Fruit fly (Drosophila melanogaster): ENCODE data around the gene CG42658.

dm6 chr2L:2284863-2285262 is 2.8 kb downstream of the CG42658 start, which contains the start of gene CG4271:
- TF ChIP-seq CG15710 (tag; optimal IDR thresholded peaks at IDR 0.05) (no peak), D1 (tag; optimal IDR thresholded peaks at IDR 0.05) (no peak)
